Worm (Caenorhabditis elegans): ENCODE measurements around the gene F02A9.1.

DNA sequence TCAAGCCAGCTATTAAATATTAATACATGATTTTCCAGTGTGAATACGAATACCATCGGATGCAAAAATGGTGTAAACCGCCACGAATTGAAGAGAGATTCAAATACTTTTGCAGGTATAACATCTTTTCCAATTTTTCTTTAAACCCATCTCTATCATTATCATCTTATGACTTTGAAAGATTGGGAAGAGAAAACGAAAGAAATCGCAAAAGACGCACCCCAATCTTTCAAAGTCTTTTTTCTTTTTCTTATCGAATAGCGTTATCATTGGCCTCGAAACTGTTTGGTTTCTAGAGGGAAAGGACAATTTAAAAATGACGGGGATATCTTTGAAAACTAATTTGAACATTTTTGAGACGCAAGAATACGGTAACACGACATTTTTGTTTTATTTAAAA lies 28.0 kb upstream of the F02A9.1 start:
- no peak for TF ChIP-seq egl-27 (tag; optimal IDR thresholded peaks at IDR 0.05)
- TF ChIP-seq ceh-82 (tag; optimal IDR thresholded peaks at IDR 0.05), result no peak
- no peak for TF ChIP-seq sea-2 (GFP tag; optimal IDR thresholded peaks at IDR 0.05)
- TF ChIP-seq fkh-10 (GFP tag; optimal IDR thresholded peaks at IDR 0.05), result no peak
- TF ChIP-seq mdl-1 (tag; optimal IDR thresholded peaks at IDR 0.05), result no peak
- no peak for TF ChIP-seq nhr-237 (tag; optimal IDR thresholded peaks at IDR 0.05)
- no peak for TF ChIP-seq fos-1 (tag; optimal IDR thresholded peaks at IDR 0.05)
- TF ChIP-seq mml-1 (tag; optimal IDR thresholded peaks at IDR 0.05), result no peak
- TF ChIP-seq pha-4 (tag; optimal IDR thresholded peaks at IDR 0.05), result no peak
- TF ChIP-seq lin-39 (tag; optimal IDR thresholded peaks at IDR 0.05), result no peak
- no peak for TF ChIP-seq nhr-11 (tag; optimal IDR thresholded peaks at IDR 0.05)
- TF ChIP-seq unc-39 (tag; optimal IDR thresholded peaks at IDR 0.05), result no peak
